Fruit fly (Drosophila melanogaster): Measurements from ENCODE around the gene pic.

DNA sequence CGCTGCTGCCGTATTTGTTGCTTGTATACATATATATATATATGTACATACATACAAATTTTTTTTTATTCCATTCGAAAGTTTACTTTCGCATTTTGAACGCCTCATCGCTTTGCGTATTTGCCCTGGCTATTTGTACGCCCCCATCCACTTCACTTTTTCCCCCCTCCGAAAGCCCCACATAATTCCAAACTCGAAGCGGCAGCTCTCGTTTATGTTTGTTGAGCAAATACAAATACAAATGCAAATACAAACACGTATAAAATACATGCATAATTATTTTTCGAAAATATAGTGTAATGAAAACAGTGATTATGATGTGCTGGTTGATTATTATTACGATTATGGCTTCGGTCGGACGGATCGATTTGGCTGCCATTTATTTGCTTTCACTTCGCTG lies 16.0 kb downstream of the pic start:
- no peak for TF ChIP-seq CG9948 (tag; optimal IDR thresholded peaks at IDR 0.05)
- no peak for TF ChIP-seq EcR (GFP tag; optimal IDR thresholded peaks at IDR 0.05)
- TF ChIP-seq fd96Ca (GFP tag; IDR thresholded peaks at IDR 0.05) = no peak
- TF ChIP-seq CG12605 (GFP tag; IDR thresholded peaks at IDR 0.05) = no peak
- TF ChIP-seq CG14655 (GFP tag; optimal IDR thresholded peaks at IDR 0.05) = no peak
- no peak for TF ChIP-seq gl (tag; optimal IDR thresholded peaks at IDR 0.05)
- no peak for TF ChIP-seq CG8301 (tag; optimal IDR thresholded peaks at IDR 0.05)
- TF ChIP-seq Pif1B (GFP tag; optimal IDR thresholded peaks at IDR 0.05) = no peak
- TF ChIP-seq Snoo (tag; optimal IDR thresholded peaks at IDR 0.05) = peak; percentile 36
- TF ChIP-seq CG15710 (tag; optimal IDR thresholded peaks at IDR 0.05) = no peak
- TF ChIP-seq rn (GFP tag; IDR thresholded peaks at IDR 0.05) = no peak
- TF ChIP-seq Ets98B (GFP tag; IDR thresholded peaks at IDR 0.05) = no peak
- no peak for TF ChIP-seq CG4496 (GFP tag; IDR thresholded peaks at IDR 0.05)
- no peak for TF ChIP-seq CG8159 (tag; optimal IDR thresholded peaks at IDR 0.05)
